Fruit fly (Drosophila melanogaster) whole organism, embryonic: ENCODE measurements around the gene CG3909.

Experiments
- Ada2b ChIP-seq: fragments of 200-800 bp; sonication (Bioruptor generic); IDR thresholded peaks from 2 replicates; pipeline ENCODE4 v1.3.6; 2022; ENCODE audit warnings: missing biosample characterization, missing genetic modification characterization
- Adf1 ChIP-seq: fragments of 200-800 bp; sonication (Bioruptor generic); IDR thresholded peaks from 2 replicates; pipeline ENCODE4 v1.3.6; 2022; ENCODE audit warnings: missing biosample characterization, missing genetic modification characterization
- Atf-2 ChIP-seq: fragments of 200-800 bp; sonication (Bioruptor generic); optimal IDR thresholded peaks from 2 replicates; lab custom pipeline; 2016; ENCODE audit warnings: missing biosample characterization, missing genetic modification characterization
- CG10959 ChIP-seq: fragments of 200-800 bp; sonication (Bioruptor generic); IDR thresholded peaks from 2 replicates; pipeline ENCODE4 v1.3.6; 2022; ENCODE audit warnings: missing biosample characterization, missing genetic modification characterization
- CG11398 ChIP-seq: fragments of 200-800 bp; sonication (Bioruptor generic); optimal IDR thresholded peaks from 2 replicates; lab custom pipeline; 2016; ENCODE audit warnings: missing biosample characterization, missing genetic modification characterization
- CG12769 ChIP-seq: fragments of 200-800 bp; sonication (Bioruptor generic); optimal IDR thresholded peaks from 2 replicates; lab custom pipeline; 2019; ENCODE audit warnings: missing biosample characterization, mild to moderate bottlenecking, missing genetic modification characterization, moderate library complexity
- CG14014 ChIP-seq: fragments of 200-800 bp; sonication (Bioruptor generic); IDR thresholded peaks from 2 replicates; pipeline ENCODE4 v1.3.6; 2022; ENCODE audit warnings: missing biosample characterization, missing genetic modification characterization
- CG15601 ChIP-seq: fragments of 200-800 bp; sonication (Bioruptor generic); optimal IDR thresholded peaks from 3 replicates; lab custom pipeline; 2019; ENCODE audit warnings: missing biosample characterization, mild to moderate bottlenecking, missing genetic modification characterization, moderate library complexity
- CG1647 ChIP-seq: fragments of 200-800 bp; sonication (Bioruptor generic); optimal IDR thresholded peaks from 3 replicates; lab custom pipeline; 2016; ENCODE audit warnings: missing biosample characterization, missing genetic modification characterization
- CG17361 ChIP-seq: fragments of 200-800 bp; sonication (Bioruptor generic); IDR thresholded peaks from 3 replicates; pipeline ENCODE4 v1.3.6; 2022; ENCODE audit warnings: missing biosample characterization, missing genetic modification characterization
- CG30431 ChIP-seq: fragments of 200-800 bp; sonication (Bioruptor generic); optimal IDR thresholded peaks from 2 replicates; lab custom pipeline; 2017; ENCODE audit warnings: missing biosample characterization, missing genetic modification characterization
- CG43689 ChIP-seq: fragments of 200-800 bp; sonication (Bioruptor generic); IDR thresholded peaks from 2 replicates; pipeline ENCODE4 v1.3.6; 2022; ENCODE audit warnings: missing biosample characterization, missing genetic modification characterization
- CG4820 ChIP-seq: fragments of 200-800 bp; sonication (Bioruptor generic); optimal IDR thresholded peaks from 3 replicates; lab custom pipeline; 2016; ENCODE audit warnings: missing biosample characterization, missing genetic modification characterization
- CG6854 ChIP-seq: fragments of 200-800 bp; sonication (Bioruptor generic); optimal IDR thresholded peaks from 3 replicates; lab custom pipeline; 2017; ENCODE audit warnings: missing biosample characterization, mild to moderate bottlenecking, missing genetic modification characterization
- CG7745 ChIP-seq: fragments of 200-800 bp; sonication (Bioruptor generic); optimal IDR thresholded peaks from 2 replicates; lab custom pipeline; 2018; ENCODE audit warnings: missing biosample characterization, mild to moderate bottlenecking, missing genetic modification characterization, moderate library complexity
- CG8281 ChIP-seq: fragments of 200-800 bp; sonication (Bioruptor generic); optimal IDR thresholded peaks from 2 replicates; lab custom pipeline; 2018; ENCODE audit warnings: missing biosample characterization, mild to moderate bottlenecking, missing genetic modification characterization, moderate library complexity
- D19B ChIP-seq: fragments of 200-800 bp; sonication (Bioruptor generic); optimal IDR thresholded peaks from 2 replicates; lab custom pipeline; 2017; ENCODE audit warnings: missing biosample characterization, mild to moderate bottlenecking, missing genetic modification characterization
- Dbx ChIP-seq: fragments of 200-800 bp; sonication (Bioruptor generic); IDR thresholded peaks from 3 replicates; pipeline ENCODE4 v1.3.6; 2022; ENCODE audit warnings: missing biosample characterization, missing genetic modification characterization
- Deaf1 ChIP-seq: fragments of 200-800 bp; optimal IDR thresholded peaks from 3 replicates; lab custom pipeline; 2019; ENCODE audit warnings: missing biosample characterization, mild to moderate bottlenecking, missing genetic modification characterization, moderate library complexity
- Elba2 ChIP-seq: fragments of 200-800 bp; sonication (Bioruptor generic); optimal IDR thresholded peaks from 3 replicates; lab custom pipeline; 2016; ENCODE audit warnings: missing biosample characterization, missing genetic modification characterization
- HmgZ ChIP-seq: fragments of 200-800 bp; sonication (Bioruptor generic); optimal IDR thresholded peaks from 2 replicates; lab custom pipeline; 2018; ENCODE audit warnings: missing biosample characterization, mild to moderate bottlenecking, missing genetic modification characterization
- NC2α ChIP-seq: fragments of 200-800 bp; sonication (Bioruptor generic); optimal IDR thresholded peaks from 2 replicates; lab custom pipeline; 2016; ENCODE audit warnings: missing biosample characterization, missing genetic modification characterization
- Nf-YA ChIP-seq: fragments of 200-800 bp; sonication (Bioruptor generic); IDR thresholded peaks from 2 replicates; pipeline ENCODE4 v1.3.6; 2022; ENCODE audit warnings: missing biosample characterization, missing genetic modification characterization
- Optix ChIP-seq: fragments of 200-800 bp; sonication (Bioruptor generic); IDR thresholded peaks from 3 replicates; pipeline ENCODE4 v1.3.6; 2022; ENCODE audit warnings: missing biosample characterization, missing genetic modification characterization
- Ptx1 ChIP-seq: fragments of 200-800 bp; sonication (Bioruptor generic); IDR thresholded peaks from 2 replicates; pipeline ENCODE4 v1.3.6; 2022; ENCODE audit warnings: missing biosample characterization, missing genetic modification characterization
- Sox102F ChIP-seq: fragments of 200-800 bp; sonication (Bioruptor generic); optimal IDR thresholded peaks from 2 replicates; lab custom pipeline; 2018; ENCODE audit warnings: missing biosample characterization, mild to moderate bottlenecking, missing genetic modification characterization, moderate library complexity
- Trl ChIP-seq, 3 experiments: fragments of >200 bp in 2 of 3; fragments of 200-800 bp in 1 of 3; sonication (Bioruptor generic) in 1 of 3; optimal IDR thresholded peaks; 2 replicates in 1 of 3; 3 replicates in 2 of 3; lab custom pipeline; 2016 to 2017; ENCODE audit warnings: missing biosample characterization in 1 of 3, missing genetic modification characterization in 1 of 3
- chif ChIP-seq, 2 experiments: fragments of 200-800 bp; sonication (Bioruptor generic); optimal IDR thresholded peaks; 3 replicates each; lab custom pipeline; 2016; ENCODE audit warnings: missing biosample characterization in 2 of 2, missing genetic modification characterization in 2 of 2
- chinmo ChIP-seq: fragments of 200-800 bp; sonication (Bioruptor generic); IDR thresholded peaks from 4 replicates; pipeline ENCODE4 v1.3.6; 2022; ENCODE audit warnings: missing biosample characterization, missing genetic modification characterization; ENCODE audit not compliant: partially characterized antibody
- croc ChIP-seq: fragments of 200-800 bp; sonication (Bioruptor generic); conservative IDR thresholded peaks from 3 replicates; pipeline ENCODE4 v1.3.6; 2022; ENCODE audit warnings: missing biosample characterization, missing genetic modification characterization
- crol ChIP-seq: fragments of 200-800 bp; sonication (Bioruptor generic); IDR thresholded peaks from 2 replicates; pipeline ENCODE4 v1.3.6; 2022; ENCODE audit warnings: missing biosample characterization, missing genetic modification characterization
- ftz-f1 ChIP-seq: fragments of 200-800 bp; sonication (Bioruptor generic); optimal IDR thresholded peaks from 2 replicates; lab custom pipeline; 2016; ENCODE audit warnings: missing biosample characterization, missing genetic modification characterization
- grau ChIP-seq: fragments of 200-800 bp; optimal IDR thresholded peaks from 3 replicates; lab custom pipeline; 2019; ENCODE audit warnings: missing biosample characterization, mild to moderate bottlenecking, missing genetic modification characterization, moderate library complexity
- ken ChIP-seq: fragments of 200-800 bp; sonication (Bioruptor generic); IDR thresholded peaks from 3 replicates; pipeline ENCODE4 v1.3.6; 2022; ENCODE audit warnings: missing biosample characterization, missing genetic modification characterization
- lov ChIP-seq, 2 experiments: fragments of 200-800 bp in 1 of 2; fragments of >200 bp in 1 of 2; sonication (Bioruptor generic) in 1 of 2; IDR thresholded peaks in 1 of 2; optimal IDR thresholded peaks in 1 of 2; 2 replicates in 1 of 2; 3 replicates in 1 of 2; pipeline versions ENCODE4 v1.3.6 to Lab custom; 2017 to 2022; ENCODE audit warnings: missing biosample characterization in 1 of 2, missing genetic modification characterization in 1 of 2
- nom ChIP-seq: fragments of 200-800 bp; sonication (Bioruptor generic); optimal IDR thresholded peaks from 2 replicates; lab custom pipeline; 2017; ENCODE audit warnings: missing biosample characterization, missing genetic modification characterization, mild to moderate bottlenecking, moderate library complexity, missing genetic modification reagents
- sima ChIP-seq: fragments of 200-800 bp; sonication (Bioruptor generic); optimal IDR thresholded peaks from 2 replicates; lab custom pipeline; 2016; ENCODE audit warnings: missing biosample characterization, missing genetic modification characterization
- trem ChIP-seq: fragments of 200-800 bp; optimal IDR thresholded peaks from 3 replicates; lab custom pipeline; 2019; ENCODE audit warnings: missing biosample characterization, mild to moderate bottlenecking, missing genetic modification characterization, moderate library complexity

The CG3909 gene

DNA sequence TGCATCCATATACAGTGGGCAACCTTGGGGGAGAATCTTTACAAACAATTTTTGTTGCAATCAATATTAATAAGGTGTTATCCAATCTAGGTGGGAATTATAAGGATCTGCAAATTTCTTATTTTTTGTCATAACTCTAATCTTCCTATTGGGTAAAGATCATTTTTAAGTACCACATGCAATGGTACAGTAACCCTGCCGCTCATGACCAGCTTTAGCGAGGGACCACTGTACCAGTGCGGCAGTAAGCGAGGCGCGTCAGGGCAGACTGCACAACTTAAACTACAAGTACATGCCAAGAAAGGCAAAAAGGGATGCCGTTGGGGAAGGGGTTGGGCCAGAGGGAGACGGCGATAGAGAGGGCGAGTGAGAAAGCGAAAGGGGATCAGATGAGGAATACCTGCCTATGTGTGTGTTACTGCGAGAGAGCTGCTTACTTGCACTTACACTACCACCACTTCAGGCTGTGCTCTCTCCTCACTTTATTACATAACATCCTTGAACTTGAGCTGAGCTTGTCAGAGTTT, 39.5 kb downstream of the CG3909 start (continued):
- TF ChIP-seq grau (tag; lab: Kevin White, UChicago) = peak; percentile 64
- no peak for TF ChIP-seq CG1647 (GFP tag; lab: Kevin White, UChicago)
- TF ChIP-seq ken (GFP tag; lab: Robert Waterston, UW) = no peak
- TF ChIP-seq trem (tag; lab: Kevin White, UChicago) = no peak
- no peak for TF ChIP-seq CG6854 (GFP tag; lab: Kevin White, UChicago)
- TF ChIP-seq CG10959 (GFP tag; lab: Robert Waterston, UW) = no peak
- no peak for TF ChIP-seq CG7745 (tag; lab: Kevin White, UChicago)
- TF ChIP-seq HmgZ (tag; lab: Kevin White, UChicago) = no peak
- TF ChIP-seq Dbx (GFP tag; lab: Robert Waterston, UW) = no peak
- TF ChIP-seq sima (GFP tag; lab: Kevin White, UChicago) = no peak
- TF ChIP-seq CG43689 (GFP tag; lab: Robert Waterston, UW) = no peak
- no peak for TF ChIP-seq CG11398 (GFP tag; lab: Kevin White, UChicago)
- 0 out of 2 replicates have a peak, but pooled peaks have one; percentile 7 for TF ChIP-seq Ptx1
- TF ChIP-seq Atf-2 (GFP tag; lab: Kevin White, UChicago) = no peak
- no peak for TF ChIP-seq D19B
- no peak for TF ChIP-seq CG17361 (GFP tag; lab: Robert Waterston, UW)
- TF ChIP-seq chif (GFP tag; optimal IDR thresholded peaks at IDR 0.05; lab: Kevin White, UChicago) = no peak
- no peak for TF ChIP-seq Nf-YA

DNA sequence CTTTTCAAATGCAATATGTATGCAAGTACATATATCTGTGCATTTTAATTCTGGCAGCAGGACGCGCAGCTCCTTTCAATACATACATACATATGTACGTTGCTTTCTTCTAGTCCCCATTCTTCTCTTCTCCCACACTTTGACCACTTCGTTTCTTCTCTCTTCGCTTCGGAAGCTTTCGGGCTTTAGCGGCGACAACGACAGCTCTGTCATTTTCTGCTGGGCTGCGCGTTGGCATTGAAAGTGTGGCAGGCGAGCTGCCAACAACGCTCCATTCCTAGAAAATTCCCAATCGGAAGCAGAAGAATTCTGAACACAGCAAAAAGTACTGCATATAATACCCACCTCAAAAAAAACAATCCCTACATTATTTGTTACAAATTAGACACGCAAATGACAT, 40.0 kb downstream of the CG3909 start:
- no peak for TF ChIP-seq Sox102F (GFP tag; lab: Kevin White, UChicago)
- no peak for TF ChIP-seq CG8281 (tag; lab: Kevin White, UChicago)
- 0 out of 3 replicates have a peak, but pooled peaks have one; percentile 1 for TF ChIP-seq croc (GFP tag; lab: Robert Waterston, UW)
- peak in 1 of 2 experiments; percentile 14 for TF ChIP-seq Trl (optimal IDR thresholded peaks at IDR 0.05; lab: Kevin White, UChicago)
- no peak for TF ChIP-seq Trl (GFP tag; optimal IDR thresholded peaks at IDR 0.05; lab: Kevin White, UChicago)
- peak; percentile 84 for TF ChIP-seq Deaf1 (tag; lab: Kevin White, UChicago)
- no peak for TF ChIP-seq Ada2b (GFP tag; lab: Robert Waterston, UW)
- TF ChIP-seq CG4820 (GFP tag; lab: Kevin White, UChicago) = no peak
- no peak for TF ChIP-seq Elba2
- TF ChIP-seq CG14014 (GFP tag; lab: Robert Waterston, UW) = no peak
- TF ChIP-seq, all 482 proteins: peak for 3

DNA sequence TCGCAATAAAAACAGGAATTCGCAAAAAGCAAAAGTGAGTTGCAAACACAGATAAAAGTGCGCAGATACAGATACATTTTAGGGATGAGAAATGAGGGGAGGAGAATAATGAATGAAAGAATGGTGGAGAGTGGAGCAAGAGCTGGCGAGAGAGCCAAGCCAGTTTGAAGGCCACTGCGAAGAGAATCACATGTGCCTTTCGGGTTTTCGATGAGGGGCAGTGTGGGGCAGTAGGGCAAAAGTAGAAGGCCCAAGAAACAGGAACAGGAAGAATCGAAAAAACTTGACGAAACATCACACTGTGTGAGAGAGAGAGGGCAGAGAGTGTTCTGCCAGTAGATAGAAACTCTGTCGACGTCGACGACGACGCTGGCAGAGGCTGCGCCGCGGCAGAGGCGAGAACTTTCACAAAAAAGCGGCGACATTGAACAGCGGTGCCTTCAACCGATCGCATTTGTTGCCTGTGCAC, 41.1 kb downstream of the CG3909 start:
- TF ChIP-seq Optix (GFP tag; lab: Robert Waterston, UW) (0 out of 3 replicates have a peak, but pooled peaks have one; percentile 34), nom (GFP tag; lab: Kevin White, UChicago) (peak; percentile 29), ftz-f1 (GFP tag; lab: Kevin White, UChicago) (peak; percentile 68), CG15601 (tag; lab: Kevin White, UChicago) (peak; percentile 72), Trl (optimal IDR thresholded peaks at IDR 0.05; lab: Kevin White, UChicago) (peak; percentile 46 to 68), Trl (GFP tag; optimal IDR thresholded peaks at IDR 0.05; lab: Kevin White, UChicago) (no peak), lov (optimal IDR thresholded peaks at IDR 0.05; lab: Kevin White, UChicago) (no peak), lov (GFP tag; IDR thresholded peaks at IDR 0.05; lab: Robert Waterston, UW) (no peak), chinmo (GFP tag; lab: Robert Waterston, UW) (0 out of 4 replicates have a peak, but pooled peaks have one; percentile 51), CG12769 (tag; lab: Kevin White, UChicago) (no peak), CG30431 (GFP tag; lab: Kevin White, UChicago) (no peak), NC2α (GFP tag; lab: Kevin White, UChicago) (no peak), crol (0 out of 2 replicates have a peak, but pooled peaks have one; percentile 28), Adf1 (GFP tag; lab: Robert Waterston, UW) (peak; percentile 89)
